Worm (Caenorhabditis elegans) whole organism, late embryonic: Measurements from ENCODE around the gene F19C6.4.

Source experiments
- F13H6.1 ChIP-seq: sonication (generic microtip); optimal IDR thresholded peaks from 2 replicates; lab custom pipeline; 2016; ENCODE audit warnings: missing genetic modification characterization, missing compliant biosample characterization
- ceh-19 ChIP-seq: fragments of 200-800 bp; sonication (Bioruptor generic); optimal IDR thresholded peaks from 2 replicates; lab custom pipeline; 2018; ENCODE audit warnings: mild to moderate bottlenecking, missing genetic modification characterization, missing compliant biosample characterization
- dve-1 ChIP-seq: sonication (generic microtip); optimal IDR thresholded peaks from 2 replicates; lab custom pipeline; 2017; ENCODE audit warnings: antibody characterized with exemption, mild to moderate bottlenecking, missing genetic modification characterization, missing compliant biosample characterization
- lim-6 ChIP-seq: sonication (generic microtip); optimal IDR thresholded peaks from 2 replicates; lab custom pipeline; 2016; ENCODE audit warnings: missing genetic modification characterization, missing compliant biosample characterization
- nhr-11 ChIP-seq: fragments of 150-350 bp; optimal IDR thresholded peaks from 2 replicates; lab custom pipeline; 2014; ENCODE audit warnings: missing biosample characterization, missing genetic modification characterization
- pha-4 ChIP-seq: fragments of 150-350 bp; optimal IDR thresholded peaks from 2 replicates; lab custom pipeline; 2018; ENCODE audit warnings: missing biosample characterization, missing genetic modification reagents, missing genetic modification characterization
- rnt-1 ChIP-seq: sonication (generic microtip); optimal IDR thresholded peaks from 2 replicates; lab custom pipeline; 2016; ENCODE audit warnings: missing genetic modification characterization, missing compliant biosample characterization
- unc-55 ChIP-seq: sonication (generic microtip); optimal IDR thresholded peaks from 2 replicates; lab custom pipeline; 2017; ENCODE audit warnings: missing biosample characterization, missing genetic modification reagents, missing genetic modification characterization

ce11 chrX:10017975-10018654, at the start of gene F19C6.4:
- no peak for TF ChIP-seq nhr-11 (tag; lab: Kevin White, UChicago)
- TF ChIP-seq F13H6.1 (tag; lab: Kevin White, UChicago): no peak
- no peak for TF ChIP-seq unc-55 (GFP tag; lab: Kevin White, UChicago)
- TF ChIP-seq dve-1: no peak
- no peak for TF ChIP-seq lim-6 (tag; lab: Kevin White, UChicago)
- TF ChIP-seq rnt-1: no peak
- TF ChIP-seq pha-4 (tag; lab: Kevin White, UChicago): no peak
- no peak for TF ChIP-seq ceh-19 (GFP tag; lab: Kevin White, UChicago)
